Fruit fly (Drosophila melanogaster): ENCODE measurements around the gene Acp95EF.
A peak's percentile ranks its signal among the peaks of the same experiment; 100 is the strongest.

Gene Acp95EF

DNA sequence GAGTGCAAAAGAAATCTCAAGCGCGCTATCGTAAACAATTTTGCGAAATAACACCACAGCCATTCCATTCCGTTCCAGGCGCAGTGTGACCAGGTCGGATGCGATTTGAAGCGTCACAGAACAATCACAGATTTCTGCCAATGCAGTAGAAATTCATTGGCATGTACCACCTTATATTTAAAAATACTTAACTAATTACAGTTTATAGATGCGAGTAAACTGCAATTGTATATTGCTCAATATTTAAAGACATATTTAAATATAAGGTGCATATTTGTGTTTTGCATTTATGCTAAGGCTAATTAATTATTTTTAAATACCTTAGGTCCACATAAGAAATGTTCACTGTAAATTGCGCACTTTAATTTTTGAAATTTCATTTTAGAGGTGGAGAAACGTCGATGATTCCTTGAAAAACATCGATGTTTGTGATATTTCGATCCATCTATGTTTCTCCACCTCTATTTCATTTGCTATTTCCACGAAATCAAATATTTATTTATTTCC lies 35.3 kb upstream of the Acp95EF start, which contains the start of the genes SMC6 and CG6204 (continued):
- peak; percentile 76 for TF ChIP-seq slp2 (GFP tag; optimal IDR thresholded peaks at IDR 0.05)
- TF ChIP-seq CG12104 (GFP tag; optimal IDR thresholded peaks at IDR 0.05) = peak; percentile 83
- peak; percentile 84 to 97 for TF ChIP-seq Hr51 (GFP tag; optimal IDR thresholded peaks at IDR 0.05)
- TF ChIP-seq CG18619 (GFP tag; optimal IDR thresholded peaks at IDR 0.05) = peak; percentile 92
- peak; percentile 93 for TF ChIP-seq ken (GFP tag; IDR thresholded peaks at IDR 0.05)
- TF ChIP-seq Chrac-16 (GFP tag; optimal IDR thresholded peaks at IDR 0.05) = peak; percentile 94
- TF ChIP-seq Rx (GFP tag; IDR thresholded peaks at IDR 0.05) = peak; percentile 89
- TF ChIP-seq CG3163 (GFP tag; optimal IDR thresholded peaks at IDR 0.05) = peak; percentile 38
- TF ChIP-seq Vsx1 (GFP tag; optimal IDR thresholded peaks at IDR 0.05) = peak; percentile 89
- TF ChIP-seq Fer1 (GFP tag; optimal IDR thresholded peaks at IDR 0.05) = peak; percentile 93
- peak; percentile 71 for TF ChIP-seq ems (GFP tag; optimal IDR thresholded peaks at IDR 0.05)
- peak; percentile 61 for TF ChIP-seq pzg (GFP tag; optimal IDR thresholded peaks at IDR 0.05)
- peak; percentile 94 for TF ChIP-seq trem (tag; optimal IDR thresholded peaks at IDR 0.05)
- TF ChIP-seq CG4424 (GFP tag; optimal IDR thresholded peaks at IDR 0.05) = peak; percentile 89
- TF ChIP-seq Sox102F (GFP tag; optimal IDR thresholded peaks at IDR 0.05) = peak; percentile 95
- TF ChIP-seq Asciz (GFP tag; optimal IDR thresholded peaks at IDR 0.05) = peak; percentile 85
- TF ChIP-seq CG17385 (GFP tag; optimal IDR thresholded peaks at IDR 0.05) = peak; percentile 90
- TF ChIP-seq GATAe (GFP tag; conservative IDR thresholded peaks at IDR 0.05) = peak; percentile 84
- peak; percentile 92 for TF ChIP-seq ci (GFP tag; IDR thresholded peaks at IDR 0.05)
- peak; percentile 94 for TF ChIP-seq CG6272 (GFP tag; IDR thresholded peaks at IDR 0.05)
- TF ChIP-seq CG14014 (GFP tag; IDR thresholded peaks at IDR 0.05) = peak; percentile 96
- peak; percentile 77 for TF ChIP-seq NC2β (GFP tag; optimal IDR thresholded peaks at IDR 0.05)
- TF ChIP-seq exex (tag; optimal IDR thresholded peaks at IDR 0.05) = peak; percentile 77
- TF ChIP-seq tna (GFP tag; IDR thresholded peaks at IDR 0.05; ENCODE audit: partially characterized antibody) = no peak
- peak; percentile 75 for TF ChIP-seq Nf-YA (GFP tag; IDR thresholded peaks at IDR 0.05)
- peak; percentile 95 for TF ChIP-seq Aef1 (GFP tag; IDR thresholded peaks at IDR 0.05)
- peak; percentile 92 for TF ChIP-seq run (tag; optimal IDR thresholded peaks at IDR 0.05)
- peak; percentile 66 for TF ChIP-seq CG7928 (GFP tag; optimal IDR thresholded peaks at IDR 0.05)
- TF ChIP-seq chn (GFP tag; optimal IDR thresholded peaks at IDR 0.05) = peak; percentile 76
- peak; percentile 83 for TF ChIP-seq zfh2 (GFP tag; optimal IDR thresholded peaks at IDR 0.05)
- peak; percentile 52 for TF ChIP-seq eyg (GFP tag; optimal IDR thresholded peaks at IDR 0.05)
- TF ChIP-seq CG8765 (GFP tag; IDR thresholded peaks at IDR 0.05) = peak; percentile 82
- peak; percentile 92 for TF ChIP-seq seq (GFP tag; IDR thresholded peaks at IDR 0.05)
- TF ChIP-seq CG17568 (GFP tag; optimal IDR thresholded peaks at IDR 0.05) = peak; percentile 87
- TF ChIP-seq Six4 (GFP tag; optimal IDR thresholded peaks at IDR 0.05) = peak; percentile 84
- TF ChIP-seq B-H2 (GFP tag; optimal IDR thresholded peaks at IDR 0.05) = peak; percentile 95
- TF ChIP-seq CG14441 (GFP tag; IDR thresholded peaks at IDR 0.05) = peak; percentile 95
- TF ChIP-seq sna (GFP tag; IDR thresholded peaks at IDR 0.05; ENCODE audit: partially characterized antibody) = no peak
- TF ChIP-seq NfI (GFP tag; optimal IDR thresholded peaks at IDR 0.05) = peak; percentile 93
- peak; percentile 94 for TF ChIP-seq esg (GFP tag; conservative IDR thresholded peaks at IDR 0.05)
- TF ChIP-seq Scr (GFP tag; IDR thresholded peaks at IDR 0.05; ENCODE audit: partially characterized antibody) = peak; percentile 59
- peak; percentile 95 for TF ChIP-seq H2.0 (GFP tag; IDR thresholded peaks at IDR 0.05)
- TF ChIP-seq CG13123 (GFP tag; optimal IDR thresholded peaks at IDR 0.05) = peak; percentile 71
- peak; percentile 63 for TF ChIP-seq CG7745 (tag; optimal IDR thresholded peaks at IDR 0.05)
- TF ChIP-seq sim (GFP tag; IDR thresholded peaks at IDR 0.05) = peak; percentile 88; the same call in 1 of the 2 replicates
- peak; percentile 92 for TF ChIP-seq CG7372 (GFP tag; IDR thresholded peaks at IDR 0.05)
- peak; percentile 76 for TF ChIP-seq CG6683 (GFP tag; optimal IDR thresholded peaks at IDR 0.05)
- TF ChIP-seq Opbp (GFP tag; IDR thresholded peaks at IDR 0.05; ENCODE audit: partially characterized antibody) = no peak
- peak; percentile 74 for TF ChIP-seq CG16863 (GFP tag; optimal IDR thresholded peaks at IDR 0.05)
- peak; percentile 97 for TF ChIP-seq CG7839 (tag; optimal IDR thresholded peaks at IDR 0.05)

Data from whole organism, embryonic.